Fruit fly (Drosophila melanogaster) whole organism, embryonic: Measurements from ENCODE around the gene MCTS1.
A peak's percentile ranks its signal among the peaks of the same experiment; 100 is the strongest.

ENCODE experiments used
- Antp ChIP-seq: fragments of 200-800 bp; sonication (Bioruptor generic); optimal IDR thresholded peaks from 3 replicates; lab custom pipeline; 2016; ENCODE audit warnings: missing biosample characterization, missing genetic modification characterization
- CG1024 ChIP-seq: fragments of 200-800 bp; sonication (Bioruptor generic); IDR thresholded peaks from 2 replicates; pipeline ENCODE4 v1.3.6; 2022; ENCODE audit warnings: missing biosample characterization, missing genetic modification characterization
- CG10366 ChIP-seq: fragments of 200-800 bp; sonication (Bioruptor generic); IDR thresholded peaks from 2 replicates; pipeline ENCODE4 v1.3.6; 2022; ENCODE audit warnings: missing biosample characterization, missing genetic modification characterization
- CG11560 ChIP-seq: fragments of 200-800 bp; sonication (Bioruptor generic); IDR thresholded peaks from 3 replicates; pipeline ENCODE4 v1.3.6; 2022; ENCODE audit warnings: missing biosample characterization, missing genetic modification characterization
- CG11695 ChIP-seq: fragments of 200-800 bp; sonication (Bioruptor generic); IDR thresholded peaks from 3 replicates; pipeline ENCODE4 v1.3.6; 2022; ENCODE audit warnings: missing biosample characterization, missing genetic modification characterization
- CG12071 ChIP-seq: fragments of 200-800 bp; sonication (Bioruptor generic); optimal IDR thresholded peaks from 3 replicates; lab custom pipeline; 2018; ENCODE audit warnings: missing biosample characterization, mild to moderate bottlenecking, missing genetic modification characterization
- CG12104 ChIP-seq: fragments of 200-800 bp; sonication (Bioruptor generic); optimal IDR thresholded peaks from 3 replicates; lab custom pipeline; 2016; ENCODE audit warnings: missing biosample characterization, missing genetic modification characterization
- CG13424 ChIP-seq: fragments of 200-800 bp; sonication (Bioruptor generic); optimal IDR thresholded peaks from 2 replicates; lab custom pipeline; 2019; ENCODE audit warnings: missing biosample characterization, mild to moderate bottlenecking, missing genetic modification characterization, moderate library complexity
- CG17612 ChIP-seq: fragments of 200-800 bp; sonication (Bioruptor generic); IDR thresholded peaks from 2 replicates; pipeline ENCODE4 v1.3.6; 2022; ENCODE audit warnings: missing biosample characterization, missing genetic modification characterization
- CG1792 ChIP-seq: fragments of 200-800 bp; sonication (Bioruptor generic); optimal IDR thresholded peaks from 2 replicates; lab custom pipeline; 2016; ENCODE audit warnings: missing biosample characterization, missing genetic modification characterization
- CG2129 ChIP-seq: fragments of 200-800 bp; sonication (Bioruptor generic); IDR thresholded peaks from 2 replicates; pipeline ENCODE4 v1.3.6; 2022; ENCODE audit warnings: missing biosample characterization, missing genetic modification characterization; ENCODE audit not compliant: partially characterized antibody
- CG2199 ChIP-seq: fragments of 200-800 bp; sonication (Bioruptor generic); IDR thresholded peaks from 3 replicates; pipeline ENCODE4 v1.3.6; 2022; ENCODE audit warnings: missing biosample characterization, missing genetic modification characterization
- CG30020 ChIP-seq: fragments of 200-800 bp; optimal IDR thresholded peaks from 2 replicates; lab custom pipeline; 2019; ENCODE audit warnings: missing biosample characterization, mild to moderate bottlenecking, missing genetic modification characterization, moderate library complexity
- CG3407 ChIP-seq: fragments of 200-800 bp; sonication (Bioruptor generic); optimal IDR thresholded peaks from 2 replicates; lab custom pipeline; 2018; ENCODE audit warnings: missing biosample characterization, mild to moderate bottlenecking, missing genetic modification characterization
- CG3726 ChIP-seq: fragments of 200-800 bp; sonication (Bioruptor generic); IDR thresholded peaks from 3 replicates; pipeline ENCODE4, ENCODE4 v1.3.6; 2022; ENCODE audit warnings: missing biosample characterization, missing genetic modification characterization
- CG4854 ChIP-seq: fragments of 200-800 bp; sonication (Bioruptor generic); optimal IDR thresholded peaks from 2 replicates; lab custom pipeline; 2016; ENCODE audit warnings: missing biosample characterization, missing genetic modification characterization, inconsistent platforms
- CG6254 ChIP-seq: fragments of 200-800 bp; sonication (Bioruptor generic); optimal IDR thresholded peaks from 3 replicates; lab custom pipeline; 2017; ENCODE audit warnings: mild to moderate bottlenecking, missing biosample characterization, missing genetic modification reagents, missing genetic modification characterization
- CG7556 ChIP-seq: fragments of 200-800 bp; sonication (Bioruptor generic); optimal IDR thresholded peaks from 2 replicates; lab custom pipeline; 2017; ENCODE audit warnings: missing biosample characterization, mild to moderate bottlenecking, missing genetic modification characterization
- CG8478 ChIP-seq: fragments of >200 bp; optimal IDR thresholded peaks from 2 replicates; lab custom pipeline; 2018
- CG8765 ChIP-seq: fragments of 200-800 bp; sonication (Bioruptor generic); IDR thresholded peaks from 2 replicates; pipeline ENCODE4 v1.3.6; 2022; ENCODE audit warnings: missing biosample characterization, missing genetic modification characterization
- Dad ChIP-seq: fragments of 200-800 bp; sonication (Bioruptor generic); optimal IDR thresholded peaks from 3 replicates; lab custom pipeline; 2016; ENCODE audit warnings: missing biosample characterization, missing genetic modification characterization
- Doc2 ChIP-seq: fragments of 200-800 bp; sonication (Bioruptor generic); IDR thresholded peaks from 2 replicates; pipeline ENCODE4 v1.3.6; 2022; ENCODE audit warnings: missing biosample characterization, missing genetic modification characterization
- H15 ChIP-seq: fragments of 200-800 bp; sonication (Bioruptor generic); IDR thresholded peaks from 3 replicates; pipeline ENCODE4 v1.3.6; 2022; ENCODE audit warnings: missing biosample characterization, missing genetic modification characterization
- Hmr ChIP-seq: fragments of 200-800 bp; sonication (Bioruptor generic); optimal IDR thresholded peaks from 3 replicates; lab custom pipeline; 2017; ENCODE audit warnings: mild to moderate bottlenecking, missing biosample characterization, missing genetic modification reagents, missing genetic modification characterization
- Lhr ChIP-seq: fragments of 200-800 bp; sonication (Bioruptor generic); optimal IDR thresholded peaks from 3 replicates; lab custom pipeline; 2017; ENCODE audit warnings: mild to moderate bottlenecking, missing biosample characterization, missing genetic modification reagents, missing genetic modification characterization
- MESR4 ChIP-seq: fragments of 200-800 bp; sonication (Bioruptor generic); optimal IDR thresholded peaks from 2 replicates; lab custom pipeline; 2018; ENCODE audit warnings: missing biosample characterization, mild to moderate bottlenecking, missing genetic modification characterization, moderate library complexity
- Opbp ChIP-seq: fragments of 200-800 bp; sonication (Bioruptor generic); IDR thresholded peaks from 3 replicates; pipeline ENCODE4 v1.3.6; 2022; ENCODE audit warnings: missing biosample characterization, missing genetic modification characterization; ENCODE audit not compliant: partially characterized antibody
- az2 ChIP-seq: fragments of 200-800 bp; sonication (Bioruptor generic); optimal IDR thresholded peaks from 3 replicates; lab custom pipeline; 2016; ENCODE audit warnings: missing biosample characterization, missing genetic modification characterization
- bigmax ChIP-seq: fragments of 200-800 bp; sonication (Bioruptor generic); optimal IDR thresholded peaks from 2 replicates; lab custom pipeline; 2018; ENCODE audit warnings: missing biosample characterization, mild to moderate bottlenecking, missing genetic modification characterization
- btn ChIP-seq: fragments of 200-800 bp; sonication (Bioruptor generic); optimal IDR thresholded peaks from 2 replicates; lab custom pipeline; 2016; ENCODE audit warnings: missing biosample characterization, missing genetic modification characterization
- cato ChIP-seq: fragments of 200-800 bp; sonication (Bioruptor generic); optimal IDR thresholded peaks from 2 replicates; lab custom pipeline; 2016; ENCODE audit warnings: missing biosample characterization, missing genetic modification characterization, borderline replicate concordance
- caup ChIP-seq: fragments of 200-800 bp; sonication (Bioruptor generic); optimal IDR thresholded peaks from 3 replicates; lab custom pipeline; 2017; ENCODE audit warnings: missing biosample characterization, mild to moderate bottlenecking, missing genetic modification characterization, moderate library complexity; ENCODE audit not compliant: severe bottlenecking
- cg ChIP-seq: fragments of 200-800 bp; sonication (Bioruptor generic); optimal IDR thresholded peaks from 3 replicates; lab custom pipeline; 2019; ENCODE audit warnings: missing biosample characterization, mild to moderate bottlenecking, missing genetic modification characterization, moderate library complexity
- crc ChIP-seq: fragments of 200-800 bp; sonication (Bioruptor generic); optimal IDR thresholded peaks from 2 replicates; lab custom pipeline; 2016; ENCODE audit warnings: missing biosample characterization, missing genetic modification characterization
- crp ChIP-seq, 2 experiments: fragments of 200-800 bp; sonication (Bioruptor generic); optimal IDR thresholded peaks; 2 replicates in 1 of 2; 3 replicates in 1 of 2; lab custom pipeline; 2017; ENCODE audit warnings: missing biosample characterization in 2 of 2, missing genetic modification characterization in 2 of 2, mild to moderate bottlenecking in 1 of 2, moderate library complexity in 1 of 2
- disco-r ChIP-seq: fragments of 200-800 bp; sonication (Bioruptor generic); optimal IDR thresholded peaks from 2 replicates; lab custom pipeline; 2016; ENCODE audit warnings: missing biosample characterization, missing genetic modification characterization
- dm ChIP-seq: fragments of 200-800 bp; sonication (Bioruptor generic); optimal IDR thresholded peaks from 3 replicates; lab custom pipeline; 2016; ENCODE audit warnings: missing biosample characterization, missing genetic modification characterization
- dysf ChIP-seq: fragments of 200-800 bp; sonication (Bioruptor generic); IDR thresholded peaks from 3 replicates; pipeline ENCODE4 v1.3.6; 2022; ENCODE audit warnings: missing biosample characterization, missing genetic modification characterization
- gfzf ChIP-seq: fragments of 200-800 bp; sonication (Bioruptor generic); optimal IDR thresholded peaks from 2 replicates; lab custom pipeline; 2016; ENCODE audit warnings: missing biosample characterization, mild to moderate bottlenecking, missing genetic modification characterization, moderate library complexity
- gro ChIP-seq: fragments of 200-800 bp; sonication (Bioruptor generic); optimal IDR thresholded peaks from 2 replicates; lab custom pipeline; 2016; ENCODE audit warnings: missing biosample characterization, missing genetic modification characterization
- gt ChIP-seq: fragments of 200-800 bp; sonication (Bioruptor generic); IDR thresholded peaks from 2 replicates; pipeline ENCODE4 v1.3.6; 2022; ENCODE audit warnings: missing biosample characterization, missing genetic modification characterization
- hb ChIP-seq: fragments of 200-800 bp; sonication (Bioruptor generic); IDR thresholded peaks from 3 replicates; pipeline ENCODE4 v1.3.6; 2022; ENCODE audit warnings: missing biosample characterization, missing genetic modification characterization; ENCODE audit not compliant: partially characterized antibody
- lbe ChIP-seq: fragments of 200-800 bp; sonication (Bioruptor generic); optimal IDR thresholded peaks from 2 replicates; lab custom pipeline; 2016; ENCODE audit warnings: missing biosample characterization, mild to moderate bottlenecking, missing genetic modification characterization
- oc ChIP-seq: fragments of 200-800 bp; sonication (Bioruptor generic); optimal IDR thresholded peaks from 2 replicates; lab custom pipeline; 2018; ENCODE audit warnings: missing biosample characterization, mild to moderate bottlenecking, missing genetic modification characterization, moderate library complexity
- pan ChIP-seq, 4 experiments: fragments of >200 bp in 3 of 4; fragments of 200-800 bp in 1 of 4; sonication (Bioruptor generic) in 1 of 4; optimal IDR thresholded peaks in 3 of 4; IDR thresholded peaks in 1 of 4; 2 replicates each; pipeline versions ENCODE4 v1.3.6 to Lab custom; 2017 to 2022; ENCODE audit warnings: missing biosample characterization in 2 of 4, missing genetic modification characterization in 2 of 4, mixed read lengths in 1 of 4
- scrt ChIP-seq: fragments of 200-800 bp; sonication (Bioruptor generic); optimal IDR thresholded peaks from 2 replicates; lab custom pipeline; 2018; ENCODE audit warnings: missing biosample characterization, mild to moderate bottlenecking, missing genetic modification characterization, moderate library complexity
- seq ChIP-seq: fragments of 200-800 bp; sonication (Bioruptor generic); IDR thresholded peaks from 2 replicates; pipeline ENCODE4 v1.3.6; 2022; ENCODE audit warnings: missing biosample characterization, missing genetic modification characterization
- tin ChIP-seq: fragments of 200-800 bp; sonication (Bioruptor generic); optimal IDR thresholded peaks from 3 replicates; lab custom pipeline; 2016; ENCODE audit warnings: missing biosample characterization, missing genetic modification characterization

MCTS1 gene

dm6 chrX:6000747-6001426 lies 36.8 kb upstream of the MCTS1 start, which contains the start of gene CG4766 (continued):
- TF ChIP-seq CG2199 (peak; percentile 56; the same call in 1 of the 3 replicates), btn (GFP tag; lab: Kevin White, UChicago) (peak; percentile 62), CG12071 (GFP tag; lab: Kevin White, UChicago) (peak; percentile 61), cg (GFP tag; lab: Kevin White, UChicago) (peak; percentile 93), scrt (GFP tag; lab: Kevin White, UChicago) (peak; percentile 71), CG30020 (tag; lab: Kevin White, UChicago) (peak; percentile 62), H15 (peak; percentile 72), Doc2 (no peak), Hmr (GFP tag; lab: Kevin White, UChicago) (peak; percentile 79), Antp (GFP tag; lab: Kevin White, UChicago) (peak; percentile 78), MESR4 (GFP tag; lab: Kevin White, UChicago) (peak; percentile 5), Opbp (GFP tag; lab: Robert Waterston, UW) (no peak), pan (optimal IDR thresholded peaks at IDR 0.05; lab: Kevin White, UChicago) (peak in 1 of 2 experiments; percentile 51), pan (GFP tag; optimal IDR thresholded peaks at IDR 0.05 in 1 of 2, IDR thresholded peaks at IDR 0.05 in 1 of 2) (peak in 1 of 2 experiments; percentile 80), gro (GFP tag; lab: Kevin White, UChicago) (peak; percentile 46), CG12104 (GFP tag; lab: Kevin White, UChicago) (peak; percentile 68), CG8478 (no peak), gt (GFP tag; lab: Robert Waterston, UW) (peak; percentile 48; the same call in 1 of the 2 replicates), disco-r (peak; percentile 77), cato (GFP tag; lab: Kevin White, UChicago) (peak; percentile 69), CG6254 (GFP tag; lab: Kevin White, UChicago) (peak; percentile 84), lbe (GFP tag; lab: Kevin White, UChicago) (peak; percentile 72), crp (GFP tag; optimal IDR thresholded peaks at IDR 0.05; lab: Kevin White, UChicago) (peak in 1 of 2 experiments; percentile 40), CG1024 (GFP tag; lab: Robert Waterston, UW) (no peak), caup (GFP tag; lab: Kevin White, UChicago) (peak; percentile 78), tin (peak; percentile 88), oc (tag; lab: Kevin White, UChicago) (peak; percentile 73), CG7556 (peak; percentile 94), hb (GFP tag; lab: Robert Waterston, UW) (no peak), crc (GFP tag; lab: Kevin White, UChicago) (peak; percentile 81), Dad (GFP tag; lab: Kevin White, UChicago) (peak; percentile 71), CG3726 (GFP tag; lab: Robert Waterston, UW) (0 out of 3 replicates have a peak, but pooled peaks have one; percentile 46), CG11560 (tag; lab: Robert Waterston, UW) (no peak), gfzf (GFP tag; lab: Kevin White, UChicago) (no peak), az2 (GFP tag; lab: Kevin White, UChicago) (peak; percentile 87), dm (GFP tag; lab: Kevin White, UChicago) (peak; percentile 68), bigmax (GFP tag; lab: Kevin White, UChicago) (no peak), dysf (peak; percentile 81), CG10366 (GFP tag; lab: Robert Waterston, UW) (peak; percentile 75), CG2129 (no peak), CG17612 (0 out of 2 replicates have a peak, but pooled peaks have one; percentile 30), CG11695 (peak; percentile 82), CG3407 (peak; percentile 78), CG8765 (0 out of 2 replicates have a peak, but pooled peaks have one; percentile 54), CG1792 (GFP tag; lab: Kevin White, UChicago) (peak; percentile 61), CG4854 (peak; percentile 60), Lhr (GFP tag; lab: Kevin White, UChicago) (peak; percentile 69), CG13424 (tag; lab: Kevin White, UChicago) (peak; percentile 88), seq (GFP tag; lab: Robert Waterston, UW) (peak; percentile 79)
